Worm (Caenorhabditis elegans) whole organism, L4 larva: ENCODE measurements around the gene Y54G2A.77.
"Not testable (repeated sequence)": the region's sequence is repeated elsewhere in the genome, so short reads cannot be mapped to it uniquely, and the experiment has no call there.

Source experiments
- F37D6.2 ChIP-seq: sonication (generic microtip); optimal IDR thresholded peaks from 2 replicates; lab custom pipeline; 2016; ENCODE audit warnings: mild to moderate bottlenecking, missing genetic modification characterization, missing compliant biosample characterization
- T26A8.4 ChIP-seq: fragments of 200-800 bp; sonication (Bioruptor generic); IDR thresholded peaks from 2 replicates; pipeline ENCODE4 v1.3.6; 2022; ENCODE audit warnings: missing genetic modification characterization, missing compliant biosample characterization
- Y105C5A.15 ChIP-seq: fragments of 200-800 bp; sonication (Bioruptor generic); IDR thresholded peaks from 2 replicates; pipeline ENCODE4 v1.3.6; 2022; ENCODE audit warnings: missing genetic modification characterization, missing compliant biosample characterization
- Y5F2A.4 ChIP-seq: fragments of 200-800 bp; sonication (Bioruptor generic); optimal IDR thresholded peaks from 2 replicates; lab custom pipeline; 2018; ENCODE audit warnings: mild to moderate bottlenecking, missing genetic modification characterization, missing compliant biosample characterization
- Y75B8A.6 ChIP-seq: fragments of 200-800 bp; sonication (Bioruptor generic); IDR thresholded peaks from 2 replicates; pipeline ENCODE4 v1.3.6; 2022; ENCODE audit warnings: missing genetic modification reagents, missing genetic modification characterization, missing compliant biosample characterization
- ZK337.2 ChIP-seq: fragments of 200-800 bp; sonication (Bioruptor generic); IDR thresholded peaks from 2 replicates; pipeline ENCODE4 v1.3.6; 2022; ENCODE audit warnings: missing genetic modification reagents, missing genetic modification characterization, missing compliant biosample characterization
- aha-1 ChIP-seq: fragments of 150-350 bp; peaks from one replicate; lab custom pipeline; 2014; ENCODE audit warnings: missing biosample characterization, missing genetic modification characterization
- ama-1 ChIP-seq: fragments of 150-350 bp; optimal IDR thresholded peaks from 2 replicates; lab custom pipeline; 2014; ENCODE audit warnings: inconsistent platforms, mixed read lengths
- arid-1 ChIP-seq: fragments of 200-800 bp; sonication (Bioruptor generic); conservative IDR thresholded peaks from 2 replicates; pipeline ENCODE4 v1.3.6; 2022; ENCODE audit warnings: missing genetic modification reagents, missing genetic modification characterization, missing compliant biosample characterization
- attf-4 ChIP-seq: sonication (generic microtip); optimal IDR thresholded peaks from 3 replicates; lab custom pipeline; 2017; ENCODE audit warnings: missing biosample characterization, missing genetic modification characterization
- ceh-20 ChIP-seq: fragments of 200-800 bp; sonication (Bioruptor generic); IDR thresholded peaks from 2 replicates; pipeline ENCODE4 v1.3.6; 2022; ENCODE audit warnings: missing genetic modification reagents, missing genetic modification characterization, missing compliant biosample characterization
- ceh-28 ChIP-seq: fragments of 150-350 bp; optimal IDR thresholded peaks from 2 replicates; lab custom pipeline; 2014; ENCODE audit warnings: missing biosample characterization, missing genetic modification reagents, missing genetic modification characterization
- cey-2 ChIP-seq: sonication (generic microtip); optimal IDR thresholded peaks from 3 replicates; lab custom pipeline; 2017; ENCODE audit warnings: missing genetic modification characterization, mild to moderate bottlenecking, missing compliant biosample characterization, antibody characterized with exemption, borderline replicate concordance; ENCODE audit not compliant: insufficient read depth
- daf-12 ChIP-seq: fragments of 150-350 bp; optimal IDR thresholded peaks from 2 replicates; lab custom pipeline; 2014; ENCODE audit warnings: missing biosample characterization, missing genetic modification reagents, missing genetic modification characterization
- daf-16 ChIP-seq, 3 experiments: sonication (generic microtip); optimal IDR thresholded peaks; 2 replicates each; lab custom pipeline; 2016 to 2017; ENCODE audit warnings: missing genetic modification characterization in 3 of 3, missing genetic modification reagents in 3 of 3, mild to moderate bottlenecking in 2 of 3, missing compliant biosample characterization in 2 of 3, missing biosample characterization in 1 of 3, moderate library complexity in 1 of 3
- daf-8 ChIP-seq: fragments of 200-800 bp; sonication (Bioruptor generic); IDR thresholded peaks from 2 replicates; pipeline ENCODE4 v1.3.6; 2022; ENCODE audit warnings: missing genetic modification characterization, missing compliant biosample characterization
- dmd-6 ChIP-seq: fragments of 200-800 bp; sonication (Bioruptor generic); IDR thresholded peaks from 2 replicates; pipeline ENCODE4 v1.3.6; 2022; ENCODE audit warnings: missing genetic modification reagents, missing genetic modification characterization, missing compliant biosample characterization
- fkh-10 ChIP-seq: fragments of 150-350 bp; optimal IDR thresholded peaks from 2 replicates; lab custom pipeline; 2014; ENCODE audit warnings: missing biosample characterization, missing genetic modification reagents, missing genetic modification characterization
- gei-8 ChIP-seq: fragments of 200-800 bp; sonication (Bioruptor generic); optimal IDR thresholded peaks from 2 replicates; lab custom pipeline; 2018; ENCODE audit warnings: mild to moderate bottlenecking, missing genetic modification characterization, missing compliant biosample characterization
- hlh-30 ChIP-seq: sonication (generic microtip); optimal IDR thresholded peaks from 2 replicates; lab custom pipeline; 2017; ENCODE audit warnings: antibody characterized with exemption, mild to moderate bottlenecking, missing genetic modification characterization, missing compliant biosample characterization; ENCODE audit not compliant: insufficient read depth
- hmg-1.1 ChIP-seq: fragments of 200-800 bp; sonication (Bioruptor generic); IDR thresholded peaks from 2 replicates; pipeline ENCODE4 v1.3.6; 2022; ENCODE audit warnings: missing genetic modification reagents, missing genetic modification characterization, missing compliant biosample characterization
- lin-13 ChIP-seq: fragments of 150-350 bp; optimal IDR thresholded peaks from 2 replicates; lab custom pipeline; 2014; ENCODE audit warnings: missing biosample characterization, missing genetic modification reagents, missing genetic modification characterization
- madf-9 ChIP-seq: fragments of 200-800 bp; sonication (Bioruptor generic); conservative IDR thresholded peaks from 2 replicates; pipeline ENCODE4 v1.3.6; 2022; ENCODE audit warnings: missing genetic modification reagents, missing genetic modification characterization, missing compliant biosample characterization
- mep-1 ChIP-seq: fragments of 150-350 bp; sonication (generic microtip); optimal IDR thresholded peaks from 3 replicates; lab custom pipeline; 2014; ENCODE audit warnings: missing biosample characterization, missing genetic modification characterization
- mxl-2 ChIP-seq: fragments of 200-800 bp; sonication (Bioruptor generic); conservative IDR thresholded peaks from 2 replicates; pipeline ENCODE4 v1.3.6; 2022; ENCODE audit warnings: missing genetic modification reagents, missing genetic modification characterization, missing compliant biosample characterization
- mxl-3 ChIP-seq: fragments of 200-800 bp; sonication (Bioruptor generic); optimal IDR thresholded peaks from 2 replicates; lab custom pipeline; 2018; ENCODE audit warnings: mild to moderate bottlenecking, missing genetic modification characterization, missing compliant biosample characterization
- nhr-102 ChIP-seq: sonication (generic microtip); optimal IDR thresholded peaks from 2 replicates; lab custom pipeline; 2016; ENCODE audit warnings: mild to moderate bottlenecking, missing genetic modification characterization, moderate library complexity, missing compliant biosample characterization
- nhr-111 ChIP-seq: fragments of 200-800 bp; sonication (Bioruptor generic); optimal IDR thresholded peaks from 2 replicates; lab custom pipeline; 2018; ENCODE audit warnings: mild to moderate bottlenecking, missing genetic modification characterization, missing compliant biosample characterization
- nhr-25 ChIP-seq: sonication (generic microtip); optimal IDR thresholded peaks from 2 replicates; lab custom pipeline; 2017; ENCODE audit warnings: missing genetic modification characterization, mild to moderate bottlenecking, missing compliant biosample characterization, antibody characterized with exemption, moderate library complexity, borderline replicate concordance; ENCODE audit not compliant: insufficient read depth
- nhr-6 ChIP-seq: fragments of 150-350 bp; optimal IDR thresholded peaks from 2 replicates; lab custom pipeline; 2014; ENCODE audit warnings: missing biosample characterization, missing genetic modification characterization
- nhr-77 ChIP-seq: fragments of 150-350 bp; optimal IDR thresholded peaks from 2 replicates; lab custom pipeline; 2014; ENCODE audit warnings: missing biosample characterization, missing genetic modification characterization
- set-16 ChIP-seq: fragments of 200-800 bp; sonication (Bioruptor generic); IDR thresholded peaks from 2 replicates; pipeline ENCODE4 v1.3.6; 2022; ENCODE audit warnings: missing genetic modification reagents, missing genetic modification characterization, missing compliant biosample characterization
- snpc-1.2 ChIP-seq: fragments of 200-800 bp; sonication (Bioruptor generic); IDR thresholded peaks from 2 replicates; pipeline ENCODE4 v1.3.6; 2022; ENCODE audit warnings: missing genetic modification reagents, missing genetic modification characterization, missing compliant biosample characterization
- snpc-4 ChIP-seq: fragments of 150-350 bp; optimal IDR thresholded peaks from 2 replicates; lab custom pipeline; 2014; ENCODE audit warnings: missing biosample characterization, missing genetic modification characterization
- unc-62 ChIP-seq, 3 experiments: fragments of 150-350 bp in 1 of 3; sonication (generic microtip); optimal IDR thresholded peaks in 2 of 3; peaks in 1 of 3; 1 replicate in 1 of 3; 2 replicates in 2 of 3; lab custom pipeline; 2014 to 2017; ENCODE audit warnings: missing biosample characterization in 3 of 3, missing genetic modification characterization in 3 of 3, missing genetic modification reagents in 3 of 3, missing genotype in 1 of 3
- zag-1 ChIP-seq: fragments of 150-350 bp; optimal IDR thresholded peaks from 2 replicates; lab custom pipeline; 2014; ENCODE audit warnings: missing biosample characterization, missing genetic modification characterization
- zip-11 ChIP-seq: fragments of 200-800 bp; sonication (Bioruptor generic); IDR thresholded peaks from 2 replicates; pipeline ENCODE4 v1.3.6; 2022; ENCODE audit warnings: missing genetic modification characterization, missing compliant biosample characterization
- ztf-11 ChIP-seq: fragments of 150-350 bp; optimal IDR thresholded peaks from 2 replicates; lab custom pipeline; 2014; ENCODE audit warnings: missing biosample characterization, missing genetic modification characterization

Y54G2A.77 gene

DNA sequence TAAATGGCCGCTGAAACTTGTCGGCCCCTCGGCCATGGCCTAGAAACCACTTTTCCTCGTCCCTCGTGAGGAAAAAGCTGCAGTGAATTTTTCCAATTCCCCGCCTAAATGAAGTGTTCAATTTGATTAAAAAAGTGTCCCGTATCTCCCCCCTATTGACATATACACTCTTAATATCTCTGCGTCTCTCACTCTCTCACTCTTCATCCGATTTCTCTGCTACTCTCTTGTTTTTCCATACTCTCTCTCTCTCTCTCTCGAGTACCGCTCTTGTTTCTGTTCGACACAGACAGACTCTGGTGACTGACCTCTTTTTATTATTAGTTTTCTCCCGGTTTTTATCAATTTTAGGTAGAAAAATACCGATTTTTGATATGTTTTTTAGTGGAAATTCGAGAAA, 22.6 kb downstream of the Y54G2A.77 start (continued):
- TF ChIP-seq arid-1 (GFP tag; lab: Robert Waterston, UW) (no peak), snpc-1.2 (GFP tag; lab: Robert Waterston, UW) (no peak), zag-1 (tag; lab: Kevin White, UChicago) (no peak), hlh-30 (tag; lab: Kevin White, UChicago) (peak; percentile 50), mxl-3 (GFP tag; lab: Kevin White, UChicago) (no peak), ceh-28 (tag; lab: Kevin White, UChicago) (no peak), snpc-4 (tag; lab: Kevin White, UChicago) (no peak), zip-11 (GFP tag; lab: Robert Waterston, UW) (no peak), daf-16 (GFP tag; optimal IDR thresholded peaks at IDR 0.05; lab: Kevin White, UChicago) (no peak), daf-16 (tag; optimal IDR thresholded peaks at IDR 0.05; lab: Kevin White, UChicago) (peak; percentile 71), attf-4 (tag; lab: Kevin White, UChicago) (no peak), Y5F2A.4 (GFP tag; lab: Kevin White, UChicago) (no peak), F37D6.2 (tag; lab: Kevin White, UChicago) (no peak), set-16 (no peak), daf-8 (GFP tag; lab: Robert Waterston, UW) (no peak), ama-1 (lab: Kevin White, UChicago) (no peak), nhr-77 (tag; lab: Kevin White, UChicago) (no peak), dmd-6 (no peak; the same call in 1 of the 2 replicates), mxl-2 (GFP tag; lab: Robert Waterston, UW) (no peak), ceh-20 (GFP tag; lab: Robert Waterston, UW) (0 out of 2 replicates have a peak, but pooled peaks have one; percentile 11), nhr-111 (GFP tag; lab: Kevin White, UChicago) (no peak), fkh-10 (no peak), ztf-11 (tag; lab: Kevin White, UChicago) (no peak), unc-62 (GFP tag; optimal IDR thresholded peaks at IDR 0.05 in 1 of 2; lab: Kevin White, UChicago) (no peak), unc-62 (tag; optimal IDR thresholded peaks at IDR 0.05; lab: Kevin White, UChicago) (no peak), hmg-1.1 (peak; percentile 64), nhr-102 (no peak), Y75B8A.6 (GFP tag; lab: Robert Waterston, UW) (no peak), aha-1 (tag; lab: Kevin White, UChicago) (no peak), mep-1 (tag; lab: Kevin White, UChicago) (peak; percentile 40), Y105C5A.15 (GFP tag; lab: Robert Waterston, UW) (no peak), gei-8 (GFP tag; lab: Kevin White, UChicago) (no peak), T26A8.4 (0 out of 2 replicates have a peak, but pooled peaks have one; percentile 43), cey-2 (tag; lab: Kevin White, UChicago) (no peak), ZK337.2 (no peak), madf-9 (GFP tag; lab: Robert Waterston, UW) (no peak), lin-13 (GFP tag; lab: Kevin White, UChicago) (no peak), daf-12 (tag; lab: Kevin White, UChicago) (no peak)

- TF ChIP-seq zag-1, nhr-25, nhr-6 (tag; lab: Kevin White, UChicago): not testable (repeated sequence)
These were observed 25.9 kb downstream of the Y54G2A.77 start, which contains the start of gene atln-1 for ce11 chrIV:2788389-2788788. atln-1 (plus strand) TSS chrIV:2788689.
